Worm (Caenorhabditis elegans) whole organism, late embryonic: ENCODE measurements around the gene fbxa-201.

Experiments
- ceh-18 ChIP-seq: sonication (generic microtip); optimal IDR thresholded peaks from 2 replicates; lab custom pipeline; 2016; ENCODE audit warnings: missing genetic modification characterization, missing compliant biosample characterization
- ceh-9 ChIP-seq: sonication (generic microtip); optimal IDR thresholded peaks from 2 replicates; lab custom pipeline; 2016; ENCODE audit warnings: mild to moderate bottlenecking, missing genetic modification characterization, inconsistent platforms, missing compliant biosample characterization

ce11 chrV:2008412-2008811 is 33.3 kb downstream of the fbxa-201 start:
- TF ChIP-seq ceh-18 (tag; lab: Kevin White, UChicago): no peak
- no peak for TF ChIP-seq ceh-9
